Worm (Caenorhabditis elegans): Measurements from ENCODE around the gene W02F12.2.
A peak's percentile ranks its signal among the peaks of the same experiment; 100 is the strongest.

ce11 chrV:6690075-6690474 lies 7.4 kb downstream of the W02F12.2 start:
- TF ChIP-seq lin-39 (tag; optimal IDR thresholded peaks at IDR 0.05): no peak
- TF ChIP-seq unc-62 (GFP tag; optimal IDR thresholded peaks at IDR 0.05): no peak
- no peak for TF ChIP-seq mab-9 (GFP tag; IDR thresholded peaks at IDR 0.05)
- TF ChIP-seq snpc-4 (tag; optimal IDR thresholded peaks at IDR 0.05): no peak
- TF ChIP-seq elt-3 (tag; optimal IDR thresholded peaks at IDR 0.05): peak in 1 of 6 experiments; percentile 7
- no peak for TF ChIP-seq alr-1 (tag; optimal IDR thresholded peaks at IDR 0.05; ENCODE audit: borderline replicate concordance)
- no peak for TF ChIP-seq nhr-11 (tag; optimal IDR thresholded peaks at IDR 0.05)
- TF ChIP-seq fos-1 (tag; optimal IDR thresholded peaks at IDR 0.05): no peak
- no peak for TF ChIP-seq ztf-11 (tag; optimal IDR thresholded peaks at IDR 0.05)
- TF ChIP-seq C16A3.4 (tag; optimal IDR thresholded peaks at IDR 0.05): no peak
- TF ChIP-seq zag-1 (tag; optimal IDR thresholded peaks at IDR 0.05): no peak
- TF ChIP-seq ama-1 (optimal IDR thresholded peaks at IDR 0.05): no peak

Measured in whole organism, L1 larva.